Fruit fly (Drosophila melanogaster): ENCODE results near the gene CG14823.

The CG14823 gene

dm6 chr3L:7087347-7087746 lies 21.2 kb downstream of the CG14823 start (continued):
- TF ChIP-seq ci (GFP tag; IDR thresholded peaks at IDR 0.05) (no peak), gem (tag; optimal IDR thresholded peaks at IDR 0.05) (peak; percentile 23), CG6175 (GFP tag; IDR thresholded peaks at IDR 0.05) (no peak), CG30020 (tag; optimal IDR thresholded peaks at IDR 0.05) (no peak), CG2712 (tag; optimal IDR thresholded peaks at IDR 0.05) (peak; percentile 18), Xbp1 (GFP tag; optimal IDR thresholded peaks at IDR 0.05) (no peak), da (GFP tag; optimal IDR thresholded peaks at IDR 0.05) (no peak), wek (GFP tag; optimal IDR thresholded peaks at IDR 0.05) (no peak), B-H2 (GFP tag; optimal IDR thresholded peaks at IDR 0.05) (no peak), lab (GFP tag; optimal IDR thresholded peaks at IDR 0.05) (no peak), CG15696 (tag; optimal IDR thresholded peaks at IDR 0.05) (no peak), CG12104 (GFP tag; optimal IDR thresholded peaks at IDR 0.05) (no peak), CG34224 (GFP tag; IDR thresholded peaks at IDR 0.05; ENCODE audit: partially characterized antibody) (no peak), CG12299 (tag; optimal IDR thresholded peaks at IDR 0.05) (no peak), crol (GFP tag; IDR thresholded peaks at IDR 0.05) (no peak), CG11695 (GFP tag; IDR thresholded peaks at IDR 0.05) (0 out of 3 replicates have a peak, but pooled peaks have one; percentile 36), mld (GFP tag; IDR thresholded peaks at IDR 0.05; ENCODE audit: partially characterized antibody) (no peak), Drgx (GFP tag; IDR thresholded peaks at IDR 0.05) (no peak), Asciz (GFP tag; optimal IDR thresholded peaks at IDR 0.05) (no peak), dati (GFP tag; IDR thresholded peaks at IDR 0.05) (no peak), CG42726 (GFP tag; IDR thresholded peaks at IDR 0.05; ENCODE audit: partially characterized antibody) (no peak), CG10209 (GFP tag; optimal IDR thresholded peaks at IDR 0.05) (no peak), CG15011 (GFP tag; optimal IDR thresholded peaks at IDR 0.05) (no peak), CG10959 (GFP tag; IDR thresholded peaks at IDR 0.05) (no peak), Scr (GFP tag; IDR thresholded peaks at IDR 0.05; ENCODE audit: partially characterized antibody) (no peak), CG11398 (GFP tag; optimal IDR thresholded peaks at IDR 0.05) (no peak), ssp (GFP tag; IDR thresholded peaks at IDR 0.05) (no peak), luna (GFP tag; optimal IDR thresholded peaks at IDR 0.05) (no peak), Atf3 (GFP tag; optimal IDR thresholded peaks at IDR 0.05) (no peak), prd (optimal IDR thresholded peaks at IDR 0.05) (no peak), prd (GFP tag; IDR thresholded peaks at IDR 0.05) (no peak; the same call in 2 of the 3 replicates), maf-S (GFP tag; optimal IDR thresholded peaks at IDR 0.05) (no peak), sens-2 (GFP tag; IDR thresholded peaks at IDR 0.05) (no peak), zf30C (GFP tag; optimal IDR thresholded peaks at IDR 0.05) (no peak), CG10543 (GFP tag; optimal IDR thresholded peaks at IDR 0.05) (no peak), Lpt (GFP tag; optimal IDR thresholded peaks at IDR 0.05) (no peak), ind (GFP tag; optimal IDR thresholded peaks at IDR 0.05) (no peak), cad (GFP tag; optimal IDR thresholded peaks at IDR 0.05) (no peak), tgo (GFP tag; IDR thresholded peaks at IDR 0.05) (no peak), gfzf (GFP tag; optimal IDR thresholded peaks at IDR 0.05) (no peak), bab2 (GFP tag; optimal IDR thresholded peaks at IDR 0.05) (no peak), CG32767 (GFP tag; IDR thresholded peaks at IDR 0.05) (no peak), CG6654 (GFP tag; optimal IDR thresholded peaks at IDR 0.05) (no peak), Hmx (GFP tag; optimal IDR thresholded peaks at IDR 0.05) (no peak), CG12071 (GFP tag; optimal IDR thresholded peaks at IDR 0.05) (no peak), Hsf (GFP tag; optimal IDR thresholded peaks at IDR 0.05) (no peak), CG5245 (GFP tag; optimal IDR thresholded peaks at IDR 0.05) (no peak), CG12744 (GFP tag; optimal IDR thresholded peaks at IDR 0.05) (no peak), CG6765 (GFP tag; optimal IDR thresholded peaks at IDR 0.05) (no peak), trh (GFP tag; optimal IDR thresholded peaks at IDR 0.05) (no peak), hkb (optimal IDR thresholded peaks at IDR 0.05) (no peak), hkb (GFP tag; IDR thresholded peaks at IDR 0.05) (peak; percentile 39; the same call in 1 of the 2 replicates), CG14050 (GFP tag; IDR thresholded peaks at IDR 0.05) (no peak)

Measured in whole organism, embryonic.